Fruit fly (Drosophila melanogaster) whole organism, embryonic: ENCODE measurements around the gene caz.

Experiments
- C15 ChIP-seq: fragments of 200-800 bp; sonication (Bioruptor generic); IDR thresholded peaks from 3 replicates; pipeline ENCODE4 v1.3.6; 2022; ENCODE audit warnings: missing biosample characterization, missing genetic modification characterization
- CG10654 ChIP-seq: fragments of 200-800 bp; sonication (Bioruptor generic); optimal IDR thresholded peaks from 2 replicates; lab custom pipeline; 2016; ENCODE audit warnings: missing biosample characterization, missing genetic modification characterization
- CG11398 ChIP-seq: fragments of 200-800 bp; sonication (Bioruptor generic); optimal IDR thresholded peaks from 2 replicates; lab custom pipeline; 2016; ENCODE audit warnings: missing biosample characterization, missing genetic modification characterization
- CG12071 ChIP-seq: fragments of 200-800 bp; sonication (Bioruptor generic); optimal IDR thresholded peaks from 3 replicates; lab custom pipeline; 2018; ENCODE audit warnings: missing biosample characterization, mild to moderate bottlenecking, missing genetic modification characterization
- CG13287 ChIP-seq: fragments of 200-800 bp; sonication (Bioruptor generic); IDR thresholded peaks from 2 replicates; pipeline ENCODE4 v1.3.6; 2022; ENCODE audit warnings: missing biosample characterization, missing genetic modification characterization; ENCODE audit not compliant: partially characterized antibody
- CG14860 ChIP-seq: fragments of 200-800 bp; sonication (Bioruptor generic); IDR thresholded peaks from 3 replicates; pipeline ENCODE4 v1.3.6; 2022; ENCODE audit warnings: missing biosample characterization, missing genetic modification characterization; ENCODE audit not compliant: partially characterized antibody
- CG16815 ChIP-seq: fragments of 200-800 bp; sonication (Bioruptor generic); optimal IDR thresholded peaks from 3 replicates; lab custom pipeline; 2017; ENCODE audit warnings: missing biosample characterization, mild to moderate bottlenecking, missing genetic modification characterization
- CG17328 ChIP-seq: fragments of 200-800 bp; sonication (Bioruptor generic); IDR thresholded peaks from 2 replicates; pipeline ENCODE4 v1.3.6; 2022; ENCODE audit warnings: missing biosample characterization, missing genetic modification characterization
- CG17912 ChIP-seq: fragments of 200-800 bp; sonication (Bioruptor generic); optimal IDR thresholded peaks from 2 replicates; lab custom pipeline; 2018; ENCODE audit warnings: missing biosample characterization, mild to moderate bottlenecking, missing genetic modification characterization
- CG32772 ChIP-seq: fragments of 200-800 bp; sonication (Bioruptor generic); IDR thresholded peaks from 2 replicates; pipeline ENCODE4 v1.3.6; 2022; ENCODE audit warnings: missing biosample characterization, missing genetic modification characterization
- CG3407 ChIP-seq: fragments of 200-800 bp; sonication (Bioruptor generic); optimal IDR thresholded peaks from 2 replicates; lab custom pipeline; 2018; ENCODE audit warnings: missing biosample characterization, mild to moderate bottlenecking, missing genetic modification characterization
- CG3847 ChIP-seq: fragments of 200-800 bp; sonication (Bioruptor generic); IDR thresholded peaks from 2 replicates; pipeline ENCODE4 v1.3.6; 2022; ENCODE audit warnings: missing biosample characterization, missing genetic modification characterization
- CG4282 ChIP-seq: fragments of 200-800 bp; sonication (Bioruptor generic); optimal IDR thresholded peaks from 2 replicates; lab custom pipeline; 2016; ENCODE audit warnings: missing biosample characterization, missing genetic modification characterization
- CG4820 ChIP-seq: fragments of 200-800 bp; sonication (Bioruptor generic); optimal IDR thresholded peaks from 3 replicates; lab custom pipeline; 2016; ENCODE audit warnings: missing biosample characterization, missing genetic modification characterization
- CG6254 ChIP-seq: fragments of 200-800 bp; sonication (Bioruptor generic); optimal IDR thresholded peaks from 3 replicates; lab custom pipeline; 2017; ENCODE audit warnings: mild to moderate bottlenecking, missing biosample characterization, missing genetic modification reagents, missing genetic modification characterization
- CG6813 ChIP-seq: fragments of 200-800 bp; sonication (Bioruptor generic); optimal IDR thresholded peaks from 2 replicates; lab custom pipeline; 2017; ENCODE audit warnings: missing biosample characterization, missing genetic modification characterization, mild to moderate bottlenecking, moderate library complexity, missing genetic modification reagents
- CG7271 ChIP-seq: fragments of 200-800 bp; sonication (Bioruptor generic); optimal IDR thresholded peaks from 2 replicates; lab custom pipeline; 2018; ENCODE audit warnings: missing biosample characterization, mild to moderate bottlenecking, missing genetic modification characterization, moderate library complexity
- CG9817 ChIP-seq: fragments of 200-800 bp; sonication (Bioruptor generic); optimal IDR thresholded peaks from 2 replicates; lab custom pipeline; 2018; ENCODE audit warnings: missing biosample characterization, mild to moderate bottlenecking, missing genetic modification characterization, moderate library complexity
- Dad ChIP-seq: fragments of 200-800 bp; sonication (Bioruptor generic); optimal IDR thresholded peaks from 3 replicates; lab custom pipeline; 2016; ENCODE audit warnings: missing biosample characterization, missing genetic modification characterization
- Dfd ChIP-seq, 2 experiments: fragments of >200 bp; optimal IDR thresholded peaks; 2 replicates each; lab custom pipeline; 2017; ENCODE audit warnings: missing biosample characterization in 2 of 2, missing genetic modification characterization in 2 of 2
- Dp ChIP-seq: fragments of 200-800 bp; sonication (Bioruptor generic); optimal IDR thresholded peaks from 2 replicates; lab custom pipeline; 2018; ENCODE audit warnings: missing biosample characterization, mild to moderate bottlenecking, missing genetic modification characterization, moderate library complexity
- Drgx ChIP-seq: fragments of 200-800 bp; sonication (Bioruptor generic); IDR thresholded peaks from 2 replicates; pipeline ENCODE4 v1.3.6; 2022; ENCODE audit warnings: missing biosample characterization, missing genetic modification characterization
- ERR ChIP-seq: fragments of 200-800 bp; sonication (Bioruptor generic); optimal IDR thresholded peaks from 2 replicates; lab custom pipeline; 2016; ENCODE audit warnings: missing biosample characterization, missing genetic modification characterization
- Ets65A ChIP-seq: fragments of 200-800 bp; sonication (Bioruptor generic); peaks from one replicate; lab custom pipeline; 2016; ENCODE audit warnings: missing biosample characterization, missing genetic modification characterization
- Fer3 ChIP-seq: fragments of 200-800 bp; sonication (Bioruptor generic); optimal IDR thresholded peaks from 2 replicates; lab custom pipeline; 2018; ENCODE audit warnings: missing biosample characterization, mild to moderate bottlenecking, missing genetic modification characterization, moderate library complexity
- Med ChIP-seq: fragments of 200-800 bp; sonication (Bioruptor generic); peaks from one replicate; lab custom pipeline; 2016; ENCODE audit warnings: missing biosample characterization, missing genetic modification characterization, mild to moderate bottlenecking, inconsistent platforms, moderate library complexity
- Nf-YA ChIP-seq: fragments of 200-800 bp; sonication (Bioruptor generic); IDR thresholded peaks from 2 replicates; pipeline ENCODE4 v1.3.6; 2022; ENCODE audit warnings: missing biosample characterization, missing genetic modification characterization
- Oli ChIP-seq: fragments of 200-800 bp; sonication (Bioruptor generic); optimal IDR thresholded peaks from 2 replicates; lab custom pipeline; 2018; ENCODE audit warnings: missing biosample characterization, mild to moderate bottlenecking, missing genetic modification characterization, moderate library complexity
- Pdp1 ChIP-seq, 2 experiments: fragments of 200-800 bp; sonication (Bioruptor generic); optimal IDR thresholded peaks; 3 replicates each; lab custom pipeline; 2016; ENCODE audit warnings: missing biosample characterization in 2 of 2, missing genetic modification characterization in 2 of 2, mild to moderate bottlenecking in 1 of 2, moderate library complexity in 1 of 2
- Ptx1 ChIP-seq: fragments of 200-800 bp; sonication (Bioruptor generic); IDR thresholded peaks from 2 replicates; pipeline ENCODE4 v1.3.6; 2022; ENCODE audit warnings: missing biosample characterization, missing genetic modification characterization
- ase ChIP-seq: fragments of 200-800 bp; sonication (Bioruptor generic); IDR thresholded peaks from 3 replicates; pipeline ENCODE4 v1.3.6; 2022; ENCODE audit warnings: missing biosample characterization, missing genetic modification characterization
- cwo ChIP-seq: fragments of 200-800 bp; sonication (Bioruptor generic); optimal IDR thresholded peaks from 3 replicates; lab custom pipeline; 2017; ENCODE audit warnings: missing biosample characterization, missing genetic modification characterization, mild to moderate bottlenecking, moderate library complexity, missing genetic modification reagents
- dati ChIP-seq: fragments of 200-800 bp; sonication (Bioruptor generic); IDR thresholded peaks from 2 replicates; pipeline ENCODE4 v1.3.6; 2022; ENCODE audit warnings: missing biosample characterization, missing genetic modification characterization
- gfzf ChIP-seq: fragments of 200-800 bp; sonication (Bioruptor generic); optimal IDR thresholded peaks from 2 replicates; lab custom pipeline; 2016; ENCODE audit warnings: missing biosample characterization, mild to moderate bottlenecking, missing genetic modification characterization, moderate library complexity
- gt ChIP-seq: fragments of 200-800 bp; sonication (Bioruptor generic); IDR thresholded peaks from 2 replicates; pipeline ENCODE4 v1.3.6; 2022; ENCODE audit warnings: missing biosample characterization, missing genetic modification characterization
- lov ChIP-seq, 2 experiments: fragments of 200-800 bp in 1 of 2; fragments of >200 bp in 1 of 2; sonication (Bioruptor generic) in 1 of 2; IDR thresholded peaks in 1 of 2; optimal IDR thresholded peaks in 1 of 2; 2 replicates in 1 of 2; 3 replicates in 1 of 2; pipeline versions ENCODE4 v1.3.6 to Lab custom; 2017 to 2022; ENCODE audit warnings: missing biosample characterization in 1 of 2, missing genetic modification characterization in 1 of 2
- nau ChIP-seq: fragments of 200-800 bp; sonication (Bioruptor generic); optimal IDR thresholded peaks from 3 replicates; lab custom pipeline; 2017; ENCODE audit warnings: missing biosample characterization, mild to moderate bottlenecking, missing genetic modification characterization, missing genetic modification reagents
- nerfin-1 ChIP-seq: fragments of 200-800 bp; sonication (Bioruptor generic); optimal IDR thresholded peaks from 3 replicates; lab custom pipeline; 2019; ENCODE audit warnings: missing biosample characterization, mild to moderate bottlenecking, missing genetic modification characterization, moderate library complexity
- nom ChIP-seq: fragments of 200-800 bp; sonication (Bioruptor generic); optimal IDR thresholded peaks from 2 replicates; lab custom pipeline; 2017; ENCODE audit warnings: missing biosample characterization, missing genetic modification characterization, mild to moderate bottlenecking, moderate library complexity, missing genetic modification reagents
- pita ChIP-seq: fragments of 200-800 bp; sonication (Bioruptor generic); optimal IDR thresholded peaks from 2 replicates; lab custom pipeline; 2017; ENCODE audit warnings: missing biosample characterization, mild to moderate bottlenecking, missing genetic modification characterization
- slbo ChIP-seq: fragments of 200-800 bp; sonication (Bioruptor generic); IDR thresholded peaks from 2 replicates; pipeline ENCODE4 v1.3.6; 2022; ENCODE audit warnings: missing biosample characterization, missing genetic modification characterization
- so ChIP-seq: fragments of 200-800 bp; sonication (Bioruptor generic); IDR thresholded peaks from 3 replicates; pipeline ENCODE4 v1.3.6; 2022; ENCODE audit warnings: missing biosample characterization, missing genetic modification characterization
- sqz ChIP-seq: fragments of 200-800 bp; sonication (Bioruptor generic); optimal IDR thresholded peaks from 3 replicates; lab custom pipeline; 2018; ENCODE audit warnings: missing biosample characterization, mild to moderate bottlenecking, missing genetic modification characterization
- sr ChIP-seq: fragments of 200-800 bp; sonication (Bioruptor generic); IDR thresholded peaks from 3 replicates; pipeline ENCODE4 v1.3.6; 2022; ENCODE audit warnings: missing biosample characterization, missing genetic modification characterization
- unc-4 ChIP-seq: fragments of 200-800 bp; sonication (Bioruptor generic); IDR thresholded peaks from 2 replicates; pipeline ENCODE4 v1.3.6; 2022; ENCODE audit warnings: missing biosample characterization, missing genetic modification characterization; ENCODE audit not compliant: partially characterized antibody
- vnd ChIP-seq: fragments of 200-800 bp; sonication (Bioruptor generic); IDR thresholded peaks from 3 replicates; pipeline ENCODE4 v1.3.6; 2022; ENCODE audit warnings: missing biosample characterization, missing genetic modification characterization; ENCODE audit not compliant: partially characterized antibody
- zen ChIP-seq: fragments of 200-800 bp; sonication (Bioruptor generic); optimal IDR thresholded peaks from 3 replicates; lab custom pipeline; 2018; ENCODE audit warnings: missing biosample characterization, mild to moderate bottlenecking, missing genetic modification characterization, moderate library complexity
- zfh1 ChIP-seq: fragments of 200-800 bp; sonication (Bioruptor generic); IDR thresholded peaks from 3 replicates; pipeline ENCODE4 v1.3.6; 2022; ENCODE audit warnings: missing biosample characterization, missing genetic modification characterization

The caz gene

dm6 chrX:16279340-16279941 is 9.2 kb upstream of the caz start (continued):
- TF ChIP-seq CG17328 (GFP tag; lab: Robert Waterston, UW) (peak; percentile 80), Drgx (GFP tag; lab: Robert Waterston, UW) (peak; percentile 93), slbo (peak; percentile 94), zen (tag; lab: Kevin White, UChicago) (peak; percentile 64), ase (GFP tag; lab: Robert Waterston, UW) (peak; percentile 87), CG16815 (GFP tag; lab: Kevin White, UChicago) (peak; percentile 82), gt (GFP tag; lab: Robert Waterston, UW) (peak; percentile 77), so (peak; percentile 75), dati (peak; percentile 69), nerfin-1 (peak; percentile 58), Pdp1 (GFP tag; optimal IDR thresholded peaks at IDR 0.05; lab: Kevin White, UChicago) (peak; percentile 74 to 94), zfh1 (GFP tag; lab: Robert Waterston, UW) (peak; percentile 93), CG4282 (GFP tag; lab: Kevin White, UChicago) (no peak), Nf-YA (GFP tag; lab: Robert Waterston, UW) (peak; percentile 79), Med (peak; percentile 94), Dfd (GFP tag; optimal IDR thresholded peaks at IDR 0.05; lab: Kevin White, UChicago) (no peak), CG13287 (GFP tag; lab: Robert Waterston, UW) (no peak), CG6254 (GFP tag; lab: Kevin White, UChicago) (peak; percentile 43), Dp (no peak), CG14860 (GFP tag; lab: Robert Waterston, UW) (no peak), Dad (GFP tag; lab: Kevin White, UChicago) (peak; percentile 74), nom (peak; percentile 75), Ptx1 (GFP tag; lab: Robert Waterston, UW) (peak; percentile 95), gfzf (GFP tag; lab: Kevin White, UChicago) (no peak), CG4820 (GFP tag; lab: Kevin White, UChicago) (peak; percentile 79), unc-4 (GFP tag; lab: Robert Waterston, UW) (no peak), CG3847 (GFP tag; lab: Robert Waterston, UW) (peak; percentile 80), CG12071 (GFP tag; lab: Kevin White, UChicago) (peak; percentile 70), ERR (GFP tag; lab: Kevin White, UChicago) (peak; percentile 86), vnd (GFP tag; lab: Robert Waterston, UW) (0 out of 3 replicates have a peak, but pooled peaks have one; percentile 11), nau (GFP tag; lab: Kevin White, UChicago) (peak; percentile 59), Ets65A (GFP tag; lab: Kevin White, UChicago) (peak; percentile 98), CG9817 (peak; percentile 72), CG10654 (peak; percentile 73), CG11398 (GFP tag; lab: Kevin White, UChicago) (peak; percentile 41), lov (optimal IDR thresholded peaks at IDR 0.05; lab: Kevin White, UChicago) (no peak), lov (GFP tag; IDR thresholded peaks at IDR 0.05; lab: Robert Waterston, UW) (peak; percentile 83; the same call in 2 of the 3 replicates), CG17912 (GFP tag; lab: Kevin White, UChicago) (peak; percentile 10), CG7271 (tag; lab: Kevin White, UChicago) (no peak), CG32772 (peak; percentile 89), cwo (GFP tag; lab: Kevin White, UChicago) (peak; percentile 57), pita (GFP tag; lab: Kevin White, UChicago) (no peak), C15 (peak; percentile 80; the same call in 2 of the 3 replicates), Fer3 (tag; lab: Kevin White, UChicago) (peak; percentile 75), Oli (peak; percentile 82), sqz (GFP tag; lab: Kevin White, UChicago) (no peak), CG6813 (GFP tag; lab: Kevin White, UChicago) (peak; percentile 46), sr (GFP tag; lab: Robert Waterston, UW) (peak; percentile 73; the same call in 1 of the 3 replicates), CG3407 (GFP tag; lab: Kevin White, UChicago) (peak; percentile 61)
